Worm (Caenorhabditis elegans) whole organism, mixed stage, embryonic: ENCODE data around the gene Y50E8A.12.

Experiments
- M03D4.4 ChIP-seq: sonication (generic microtip); optimal IDR thresholded peaks from 2 replicates; lab custom pipeline; 2017; ENCODE audit warnings: mild to moderate bottlenecking, missing genetic modification characterization, missing compliant biosample characterization
- bed-3 ChIP-seq: fragments of 200-800 bp; sonication (Bioruptor generic); optimal IDR thresholded peaks from 3 replicates; lab custom pipeline; 2018; ENCODE audit warnings: mild to moderate bottlenecking, missing genetic modification characterization, moderate library complexity, missing compliant biosample characterization
- blmp-1 ChIP-seq: fragments of 150-350 bp; optimal IDR thresholded peaks from 2 replicates; lab custom pipeline; 2014; ENCODE audit warnings: missing biosample characterization, missing genetic modification characterization
- ceh-39 ChIP-seq: fragments of 150-350 bp; optimal IDR thresholded peaks from 2 replicates; lab custom pipeline; 2014; ENCODE audit warnings: missing biosample characterization, missing genetic modification characterization
- ceh-43 ChIP-seq: fragments of 200-800 bp; sonication (Bioruptor generic); optimal IDR thresholded peaks from 2 replicates; lab custom pipeline; 2018; ENCODE audit warnings: mild to moderate bottlenecking, missing genetic modification characterization, moderate library complexity, missing compliant biosample characterization
- ceh-83 ChIP-seq: fragments of 200-800 bp; sonication (Bioruptor generic); optimal IDR thresholded peaks from 2 replicates; lab custom pipeline; 2018; ENCODE audit warnings: mild to moderate bottlenecking, missing genetic modification characterization, missing compliant biosample characterization
- ces-1 ChIP-seq: fragments of 150-350 bp; optimal IDR thresholded peaks from 2 replicates; lab custom pipeline; 2014; ENCODE audit warnings: missing biosample characterization, missing genetic modification reagents, missing genetic modification characterization
- drap-1 ChIP-seq: fragments of 200-800 bp; sonication (Bioruptor generic); optimal IDR thresholded peaks from 3 replicates; lab custom pipeline; 2018; ENCODE audit warnings: mild to moderate bottlenecking, missing genetic modification characterization, missing compliant biosample characterization
- elt-3 ChIP-seq: fragments of 150-350 bp; optimal IDR thresholded peaks from 2 replicates; lab custom pipeline; 2014; ENCODE audit warnings: missing biosample characterization, missing genetic modification characterization
- flh-1 ChIP-seq: fragments of 200-800 bp; sonication (Bioruptor generic); optimal IDR thresholded peaks from 2 replicates; lab custom pipeline; 2018; ENCODE audit warnings: mild to moderate bottlenecking, missing genetic modification characterization, moderate library complexity, missing compliant biosample characterization
- ham-2 ChIP-seq: fragments of 200-800 bp; sonication (Bioruptor generic); optimal IDR thresholded peaks from 2 replicates; lab custom pipeline; 2018; ENCODE audit warnings: mild to moderate bottlenecking, missing genetic modification characterization, missing compliant biosample characterization
- lin-13 ChIP-seq: fragments of 150-350 bp; optimal IDR thresholded peaks from 2 replicates; lab custom pipeline; 2014; ENCODE audit warnings: missing biosample characterization, missing genetic modification characterization
- lin-32 ChIP-seq: fragments of 200-800 bp; sonication (Bioruptor generic); optimal IDR thresholded peaks from 2 replicates; lab custom pipeline; 2018; ENCODE audit warnings: mild to moderate bottlenecking, missing genetic modification characterization, missing compliant biosample characterization
- lsy-2 ChIP-seq: fragments of 150-350 bp; optimal IDR thresholded peaks from 2 replicates; lab custom pipeline; 2014; ENCODE audit warnings: missing biosample characterization, missing genetic modification characterization
- mab-5 ChIP-seq: fragments of 150-350 bp; optimal IDR thresholded peaks from 2 replicates; lab custom pipeline; 2014; ENCODE audit warnings: missing biosample characterization, missing genetic modification characterization
- mep-1 ChIP-seq: fragments of 150-350 bp; optimal IDR thresholded peaks from 2 replicates; lab custom pipeline; 2017; ENCODE audit warnings: missing biosample characterization, missing genetic modification reagents, missing genetic modification characterization, inconsistent platforms
- mls-2 ChIP-seq: sonication (generic microtip); optimal IDR thresholded peaks from 2 replicates; lab custom pipeline; 2016; ENCODE audit warnings: mild to moderate bottlenecking, missing genetic modification characterization, moderate library complexity, missing compliant biosample characterization
- nhr-12 ChIP-seq: fragments of 150-350 bp; optimal IDR thresholded peaks from 2 replicates; lab custom pipeline; 2014; ENCODE audit warnings: missing biosample characterization, missing genetic modification characterization
- nhr-2 ChIP-seq: fragments of 150-350 bp; optimal IDR thresholded peaks from 2 replicates; lab custom pipeline; 2014; ENCODE audit warnings: missing biosample characterization, missing genetic modification characterization
- nhr-237 ChIP-seq: fragments of 150-350 bp; optimal IDR thresholded peaks from 2 replicates; lab custom pipeline; 2014; ENCODE audit warnings: missing biosample characterization, missing genetic modification characterization
- nhr-28 ChIP-seq: fragments of 150-350 bp; optimal IDR thresholded peaks from 2 replicates; lab custom pipeline; 2014; ENCODE audit warnings: missing biosample characterization, missing genetic modification characterization
- nhr-76 ChIP-seq: sonication (generic microtip); optimal IDR thresholded peaks from 2 replicates; lab custom pipeline; 2017; ENCODE audit warnings: missing biosample characterization, missing genetic modification characterization
- pha-4 ChIP-seq: fragments of 150-350 bp; optimal IDR thresholded peaks from 2 replicates; lab custom pipeline; 2018; ENCODE audit warnings: missing biosample characterization, missing genetic modification reagents, missing genetic modification characterization
- sem-2 ChIP-seq: fragments of 200-800 bp; sonication (Bioruptor generic); optimal IDR thresholded peaks from 2 replicates; lab custom pipeline; 2018; ENCODE audit warnings: mild to moderate bottlenecking, missing genetic modification characterization, missing compliant biosample characterization
- snpc-4 ChIP-seq: fragments of 150-350 bp; optimal IDR thresholded peaks from 2 replicates; lab custom pipeline; 2014; ENCODE audit warnings: missing biosample characterization, missing genetic modification characterization
- sptf-1 ChIP-seq: sonication (generic microtip); optimal IDR thresholded peaks from 2 replicates; lab custom pipeline; 2017; ENCODE audit warnings: mild to moderate bottlenecking, missing genetic modification characterization, moderate library complexity, missing compliant biosample characterization
- tbx-8 ChIP-seq: fragments of 200-800 bp; sonication (Bioruptor generic); optimal IDR thresholded peaks from 2 replicates; lab custom pipeline; 2018; ENCODE audit warnings: mild to moderate bottlenecking, missing genetic modification characterization, moderate library complexity, missing compliant biosample characterization
- unc-120 ChIP-seq: sonication (generic microtip); optimal IDR thresholded peaks from 2 replicates; lab custom pipeline; 2017; ENCODE audit warnings: missing genetic modification characterization, missing compliant biosample characterization; ENCODE audit not compliant: poor library complexity, severe bottlenecking
- unc-39 ChIP-seq: fragments of 150-350 bp; optimal IDR thresholded peaks from 2 replicates; lab custom pipeline; 2014; ENCODE audit warnings: missing biosample characterization, missing genetic modification characterization
- unc-62 ChIP-seq: fragments of 150-350 bp; optimal IDR thresholded peaks from 2 replicates; lab custom pipeline; 2014; ENCODE audit warnings: missing biosample characterization, missing genetic modification reagents, missing genetic modification characterization
- zip-8 ChIP-seq: fragments of 150-350 bp; optimal IDR thresholded peaks from 2 replicates; lab custom pipeline; 2014; ENCODE audit warnings: missing biosample characterization, missing genetic modification characterization
- ztf-11 ChIP-seq: fragments of 150-350 bp; optimal IDR thresholded peaks from 2 replicates; lab custom pipeline; 2014; ENCODE audit warnings: missing biosample characterization, missing genetic modification characterization

The Y50E8A.12 gene

DNA sequence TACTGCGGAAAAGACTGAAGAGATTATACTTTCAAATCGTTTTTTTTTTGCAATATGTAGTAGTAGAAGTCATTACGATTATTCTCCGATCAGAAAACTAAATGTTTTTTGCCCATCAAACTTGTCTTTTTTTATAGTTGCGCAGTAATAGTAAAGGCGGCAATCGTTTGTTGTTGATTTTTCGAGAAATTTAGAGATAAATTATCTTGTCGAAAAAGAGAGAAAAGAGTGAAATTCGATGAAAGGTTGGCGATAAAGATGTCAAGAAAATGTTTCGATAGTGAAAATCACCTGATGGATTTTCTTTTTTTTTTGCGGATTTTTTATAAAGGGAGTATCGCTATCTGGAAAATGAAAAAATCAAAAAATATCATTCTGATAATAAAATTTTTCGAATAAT is 4.5 kb upstream of the Y50E8A.12 start:
- TF ChIP-seq bed-3 (GFP tag; lab: Kevin White, UChicago) (no peak), sem-2 (GFP tag; lab: Kevin White, UChicago) (no peak), M03D4.4 (tag; lab: Kevin White, UChicago) (no peak), nhr-2 (no peak), lin-32 (no peak), unc-39 (tag; lab: Kevin White, UChicago) (no peak), zip-8 (tag; lab: Kevin White, UChicago) (no peak), nhr-12 (tag; lab: Kevin White, UChicago) (no peak), blmp-1 (tag; lab: Kevin White, UChicago) (no peak)

ce11 chrV:14784787-14785186 is 777 bp upstream of the Y50E8A.12 start:
- TF ChIP-seq mep-1 = no peak
- TF ChIP-seq tbx-8 (GFP tag; lab: Kevin White, UChicago) = no peak
- TF ChIP-seq sptf-1 (tag; lab: Kevin White, UChicago) = no peak

DNA sequence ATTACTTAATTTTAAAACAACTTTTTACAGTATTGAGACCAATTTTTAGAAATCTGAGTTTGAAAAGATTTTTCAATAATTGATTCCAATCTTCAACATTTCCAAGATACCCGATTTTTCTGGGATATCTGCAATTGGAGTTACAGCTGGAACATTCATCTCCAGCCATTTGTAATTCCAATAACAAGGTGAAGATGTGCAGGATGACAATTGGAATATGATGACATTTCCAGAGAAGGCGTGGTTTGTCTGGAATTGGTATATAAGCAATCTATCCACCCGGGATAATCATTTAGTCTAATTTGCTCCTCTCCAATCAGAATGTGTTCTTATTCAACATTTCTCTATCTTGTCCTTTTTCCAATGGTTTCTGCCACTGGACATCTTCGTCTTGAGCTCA is 2.9 kb downstream of the Y50E8A.12 start, which contains the start of gene Y50E8A.11:
Y50E8A.11 (plus strand) TSS at position 301 of the 400 bp plus-strand sequence.
- TF ChIP-seq nhr-237 (no peak), mab-5 (tag; lab: Kevin White, UChicago) (no peak), bed-3 (GFP tag; lab: Kevin White, UChicago) (no peak)

DNA sequence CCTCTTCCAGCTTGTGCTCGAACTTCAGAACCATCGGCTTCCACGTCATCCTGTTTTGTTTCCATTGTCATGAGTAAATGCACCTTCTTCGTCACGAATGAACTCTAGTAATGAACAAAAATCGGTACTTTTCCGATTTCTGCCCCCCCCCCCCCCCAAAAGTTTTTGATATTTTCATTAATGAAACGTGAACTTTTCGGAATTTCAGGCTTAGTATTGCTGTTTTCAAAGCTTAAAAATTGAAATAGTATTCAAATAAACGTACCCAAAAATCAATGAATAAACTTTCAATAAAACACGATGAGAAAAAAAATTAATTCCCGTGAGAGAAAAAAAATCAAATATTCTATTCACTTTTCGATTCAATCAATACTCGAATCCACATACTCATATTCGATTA is 4.4 kb downstream of the Y50E8A.12 start, which contains the start of the genes scrm-7 and Y50E8A.10:
scrm-7 (minus strand) TSS at position 101 of the 400 bp plus-strand sequence.
Y50E8A.10 (plus strand) TSS at position 353 of the 400 bp plus-strand sequence.
- no peak for TF ChIP-seq ztf-11
- no peak for TF ChIP-seq ceh-43 (GFP tag; lab: Kevin White, UChicago)
- TF ChIP-seq sem-2 (GFP tag; lab: Kevin White, UChicago) = no peak
- TF ChIP-seq ceh-83 (GFP tag; lab: Kevin White, UChicago) = no peak
- no peak for TF ChIP-seq unc-62
- TF ChIP-seq pha-4 (tag; lab: Kevin White, UChicago) = no peak
- TF ChIP-seq bed-3 (GFP tag; lab: Kevin White, UChicago) = no peak
- TF ChIP-seq unc-39 (tag; lab: Kevin White, UChicago) = no peak
- TF ChIP-seq mep-1 = no peak
- TF ChIP-seq nhr-12 (tag; lab: Kevin White, UChicago) = no peak

- TF ChIP-seq nhr-76 (tag; lab: Kevin White, UChicago) (no peak), unc-120 (no peak), ceh-39 (no peak)
Observed at ce11 chrV:14773048-14773447, 11.0 kb downstream of the Y50E8A.12 start, which contains the start of gene haf-7. TSS of gene haf-7 (plus strand) at chrV:14773258.

ce11 chrV:14763582-14763981 is 20.4 kb downstream of the Y50E8A.12 start:
- TF ChIP-seq sptf-1 (tag; lab: Kevin White, UChicago) = no peak
- no peak for TF ChIP-seq lin-13 (tag; lab: Kevin White, UChicago)
- TF ChIP-seq lsy-2 (tag; lab: Kevin White, UChicago) = no peak
- no peak for TF ChIP-seq lin-32
- TF ChIP-seq ces-1 = no peak

ce11 chrV:14762563-14762962 is 21.4 kb downstream of the Y50E8A.12 start:
- TF ChIP-seq lin-32 = no peak
- no peak for TF ChIP-seq nhr-237
- TF ChIP-seq ceh-39 = no peak
- TF ChIP-seq mab-5 (tag; lab: Kevin White, UChicago) = no peak
- no peak for TF ChIP-seq unc-120
- no peak for TF ChIP-seq ham-2 (GFP tag; lab: Kevin White, UChicago)
- TF ChIP-seq sptf-1 (tag; lab: Kevin White, UChicago) = no peak
- no peak for TF ChIP-seq ztf-11
- TF ChIP-seq pha-4 (tag; lab: Kevin White, UChicago) = no peak
- no peak for TF ChIP-seq elt-3 (tag; lab: Kevin White, UChicago)
- no peak for TF ChIP-seq nhr-12 (tag; lab: Kevin White, UChicago)
- no peak for TF ChIP-seq M03D4.4 (tag; lab: Kevin White, UChicago)
- TF ChIP-seq nhr-76 (tag; lab: Kevin White, UChicago) = no peak
- TF ChIP-seq nhr-2 = no peak
- no peak for TF ChIP-seq drap-1 (GFP tag; lab: Kevin White, UChicago)
- no peak for TF ChIP-seq mls-2 (tag; lab: Kevin White, UChicago)
- no peak for TF ChIP-seq unc-39 (tag; lab: Kevin White, UChicago)
- TF ChIP-seq flh-1 (GFP tag; lab: Kevin White, UChicago) = no peak
- TF ChIP-seq nhr-28 (tag; lab: Kevin White, UChicago) = no peak
- TF ChIP-seq snpc-4 (tag; lab: Kevin White, UChicago) = no peak
- TF ChIP-seq, all 35 proteins: peak for 0
